Fruit fly (Drosophila melanogaster) whole organism, embryonic: ENCODE data around the gene CG9150.

Experiments
- Awh ChIP-seq: fragments of 200-800 bp; sonication (Bioruptor generic); IDR thresholded peaks from 2 replicates; pipeline ENCODE4, ENCODE4 v1.3.6; 2022; ENCODE audit warnings: missing biosample characterization, missing genetic modification characterization
- Bteb2 ChIP-seq: fragments of 200-800 bp; sonication (Bioruptor generic); optimal IDR thresholded peaks from 2 replicates; lab custom pipeline; 2016; ENCODE audit warnings: missing biosample characterization, missing genetic modification characterization
- CG10321 ChIP-seq: fragments of 200-800 bp; sonication (Bioruptor generic); IDR thresholded peaks from 2 replicates; pipeline ENCODE4 v1.3.6; 2022; ENCODE audit warnings: missing biosample characterization, missing genetic modification characterization
- CG10366 ChIP-seq: fragments of 200-800 bp; sonication (Bioruptor generic); IDR thresholded peaks from 2 replicates; pipeline ENCODE4 v1.3.6; 2022; ENCODE audit warnings: missing biosample characterization, missing genetic modification characterization
- CG10565 ChIP-seq: fragments of 200-800 bp; sonication (Bioruptor generic); optimal IDR thresholded peaks from 3 replicates; lab custom pipeline; 2016; ENCODE audit warnings: missing biosample characterization, mild to moderate bottlenecking, missing genetic modification characterization
- CG10979 ChIP-seq: fragments of 200-800 bp; sonication (Bioruptor generic); optimal IDR thresholded peaks from 2 replicates; lab custom pipeline; 2018; ENCODE audit warnings: missing biosample characterization, mild to moderate bottlenecking, missing genetic modification characterization, moderate library complexity
- CG11093 ChIP-seq: fragments of 200-800 bp; sonication (Bioruptor generic); IDR thresholded peaks from 3 replicates; pipeline ENCODE4 v1.3.6; 2022; ENCODE audit warnings: missing biosample characterization, missing genetic modification characterization
- CG11456 ChIP-seq: fragments of 200-800 bp; sonication (Bioruptor generic); IDR thresholded peaks from 3 replicates; pipeline ENCODE4 v1.3.6; 2022; ENCODE audit warnings: missing biosample characterization, missing genetic modification characterization
- CG12104 ChIP-seq: fragments of 200-800 bp; sonication (Bioruptor generic); optimal IDR thresholded peaks from 3 replicates; lab custom pipeline; 2016; ENCODE audit warnings: missing biosample characterization, missing genetic modification characterization
- CG1233 ChIP-seq: fragments of 200-800 bp; sonication (Bioruptor generic); optimal IDR thresholded peaks from 4 replicates; lab custom pipeline; 2018; ENCODE audit warnings: missing biosample characterization, mild to moderate bottlenecking, missing genetic modification characterization
- CG1529 ChIP-seq: fragments of 200-800 bp; sonication (Bioruptor generic); optimal IDR thresholded peaks from 3 replicates; lab custom pipeline; 2018; ENCODE audit warnings: missing biosample characterization, missing genetic modification characterization
- CG1603 ChIP-seq: fragments of 200-800 bp; sonication (Bioruptor generic); optimal IDR thresholded peaks from 2 replicates; lab custom pipeline; 2019; ENCODE audit warnings: missing biosample characterization, mild to moderate bottlenecking, missing genetic modification characterization, moderate library complexity
- CG16863 ChIP-seq: fragments of 200-800 bp; sonication (Bioruptor generic); optimal IDR thresholded peaks from 3 replicates; lab custom pipeline; 2016; ENCODE audit warnings: missing biosample characterization, missing genetic modification characterization
- CG17829 ChIP-seq: fragments of 200-800 bp; optimal IDR thresholded peaks from 2 replicates; lab custom pipeline; 2019; ENCODE audit warnings: missing biosample characterization, mild to moderate bottlenecking, missing genetic modification characterization, moderate library complexity
- CG18011 ChIP-seq: fragments of 200-800 bp; sonication (Bioruptor generic); optimal IDR thresholded peaks from 2 replicates; lab custom pipeline; 2017; ENCODE audit warnings: missing biosample characterization, missing genetic modification characterization, mild to moderate bottlenecking, moderate library complexity, missing genotype
- CG18619 ChIP-seq: fragments of 200-800 bp; sonication (Bioruptor generic); optimal IDR thresholded peaks from 3 replicates; lab custom pipeline; 2017; ENCODE audit warnings: missing biosample characterization, mild to moderate bottlenecking, missing genetic modification characterization
- CG18764 ChIP-seq: fragments of 200-800 bp; sonication (Bioruptor generic); optimal IDR thresholded peaks from 3 replicates; lab custom pipeline; 2016; ENCODE audit warnings: missing biosample characterization, missing genetic modification characterization
- CG4404 ChIP-seq: fragments of 200-800 bp; sonication (Bioruptor generic); IDR thresholded peaks from 2 replicates; pipeline ENCODE4 v1.3.6; 2022; ENCODE audit warnings: missing biosample characterization, missing genetic modification characterization
- CG8388 ChIP-seq: fragments of 200-800 bp; sonication (Bioruptor generic); optimal IDR thresholded peaks from 2 replicates; lab custom pipeline; 2019; ENCODE audit warnings: missing biosample characterization, mild to moderate bottlenecking, missing genetic modification characterization, moderate library complexity
- CG8765 ChIP-seq: fragments of 200-800 bp; sonication (Bioruptor generic); IDR thresholded peaks from 2 replicates; pipeline ENCODE4 v1.3.6; 2022; ENCODE audit warnings: missing biosample characterization, missing genetic modification characterization
- CG9727 ChIP-seq: fragments of 200-800 bp; sonication (Bioruptor generic); optimal IDR thresholded peaks from 3 replicates; lab custom pipeline; 2017; ENCODE audit warnings: missing biosample characterization, mild to moderate bottlenecking, missing genetic modification characterization
- Dbx ChIP-seq: fragments of 200-800 bp; sonication (Bioruptor generic); IDR thresholded peaks from 3 replicates; pipeline ENCODE4 v1.3.6; 2022; ENCODE audit warnings: missing biosample characterization, missing genetic modification characterization
- Drgx ChIP-seq: fragments of 200-800 bp; sonication (Bioruptor generic); IDR thresholded peaks from 2 replicates; pipeline ENCODE4 v1.3.6; 2022; ENCODE audit warnings: missing biosample characterization, missing genetic modification characterization
- ERR ChIP-seq: fragments of 200-800 bp; sonication (Bioruptor generic); optimal IDR thresholded peaks from 2 replicates; lab custom pipeline; 2016; ENCODE audit warnings: missing biosample characterization, missing genetic modification characterization
- Eip74EF ChIP-seq, 2 experiments: fragments of 200-800 bp in 1 of 2; fragments of >200 bp in 1 of 2; sonication (Bioruptor generic) in 1 of 2; optimal IDR thresholded peaks; 2 replicates each; lab custom pipeline; 2017 to 2019; ENCODE audit warnings: missing biosample characterization in 2 of 2, missing genetic modification characterization in 2 of 2, mild to moderate bottlenecking in 1 of 2, moderate library complexity in 1 of 2
- Hr78 ChIP-seq, 2 experiments: fragments of 200-800 bp in 1 of 2; fragments of >200 bp in 1 of 2; sonication (Bioruptor generic) in 1 of 2; optimal IDR thresholded peaks; 2 replicates each; lab custom pipeline; 2017 to 2019; ENCODE audit warnings: missing biosample characterization in 2 of 2, missing genetic modification characterization in 2 of 2, mild to moderate bottlenecking in 1 of 2, moderate library complexity in 1 of 2
- Lim3 ChIP-seq: fragments of 200-800 bp; sonication (Bioruptor generic); IDR thresholded peaks from 2 replicates; pipeline ENCODE4 v1.3.6; 2022; ENCODE audit warnings: missing biosample characterization, missing genetic modification characterization
- PHDP ChIP-seq: fragments of 200-800 bp; sonication (Bioruptor generic); optimal IDR thresholded peaks from 3 replicates; lab custom pipeline; 2018; ENCODE audit warnings: missing biosample characterization, mild to moderate bottlenecking, missing genetic modification characterization, moderate library complexity
- Pdp1 ChIP-seq, 2 experiments: fragments of 200-800 bp; sonication (Bioruptor generic); optimal IDR thresholded peaks; 3 replicates each; lab custom pipeline; 2016; ENCODE audit warnings: missing biosample characterization in 2 of 2, missing genetic modification characterization in 2 of 2, mild to moderate bottlenecking in 1 of 2, moderate library complexity in 1 of 2
- Spps ChIP-seq: fragments of 200-800 bp; sonication (Bioruptor generic); optimal IDR thresholded peaks from 2 replicates; lab custom pipeline; 2018; ENCODE audit warnings: missing biosample characterization, mild to moderate bottlenecking, missing genetic modification characterization
- caup ChIP-seq: fragments of 200-800 bp; sonication (Bioruptor generic); optimal IDR thresholded peaks from 3 replicates; lab custom pipeline; 2017; ENCODE audit warnings: missing biosample characterization, mild to moderate bottlenecking, missing genetic modification characterization, moderate library complexity; ENCODE audit not compliant: severe bottlenecking
- cwo ChIP-seq: fragments of 200-800 bp; sonication (Bioruptor generic); optimal IDR thresholded peaks from 3 replicates; lab custom pipeline; 2017; ENCODE audit warnings: missing biosample characterization, missing genetic modification characterization, mild to moderate bottlenecking, moderate library complexity, missing genetic modification reagents
- ems ChIP-seq: fragments of 200-800 bp; sonication (Bioruptor generic); optimal IDR thresholded peaks from 3 replicates; lab custom pipeline; 2016; ENCODE audit warnings: missing biosample characterization, missing genetic modification characterization
- en ChIP-seq: fragments of 200-800 bp; sonication (Bioruptor generic); optimal IDR thresholded peaks from 2 replicates; lab custom pipeline; 2016; ENCODE audit warnings: missing biosample characterization, missing genetic modification characterization
- exex ChIP-seq: fragments of 200-800 bp; sonication (Bioruptor generic); optimal IDR thresholded peaks from 4 replicates; lab custom pipeline; 2018; ENCODE audit warnings: missing biosample characterization, mild to moderate bottlenecking, missing genetic modification characterization, moderate library complexity
- gcm ChIP-seq: fragments of 200-800 bp; sonication (Bioruptor generic); optimal IDR thresholded peaks from 2 replicates; lab custom pipeline; 2019; ENCODE audit warnings: missing biosample characterization, mild to moderate bottlenecking, missing genetic modification characterization, moderate library complexity
- hb ChIP-seq: fragments of 200-800 bp; sonication (Bioruptor generic); IDR thresholded peaks from 3 replicates; pipeline ENCODE4 v1.3.6; 2022; ENCODE audit warnings: missing biosample characterization, missing genetic modification characterization; ENCODE audit not compliant: partially characterized antibody
- hth ChIP-seq: fragments of >200 bp; optimal IDR thresholded peaks from 2 replicates; lab custom pipeline; 2017; ENCODE audit warnings: inconsistent platforms
- kah ChIP-seq: fragments of 200-800 bp; sonication (Bioruptor generic); optimal IDR thresholded peaks from 2 replicates; lab custom pipeline; 2018; ENCODE audit warnings: missing biosample characterization, mild to moderate bottlenecking, missing genetic modification characterization
- klu ChIP-seq: fragments of 200-800 bp; sonication (Bioruptor generic); IDR thresholded peaks from 2 replicates; pipeline ENCODE4 v1.3.6; 2022; ENCODE audit warnings: missing biosample characterization, missing genetic modification characterization
- lola ChIP-seq, 3 experiments: fragments of >200 bp in 2 of 3; fragments of 200-800 bp in 1 of 3; sonication (Bioruptor generic) in 1 of 3; optimal IDR thresholded peaks; 2 replicates each; lab custom pipeline; 2017 to 2019; ENCODE audit warnings: missing biosample characterization in 3 of 3, missing genetic modification characterization in 3 of 3, mild to moderate bottlenecking in 1 of 3, moderate library complexity in 1 of 3
- nau ChIP-seq: fragments of 200-800 bp; sonication (Bioruptor generic); optimal IDR thresholded peaks from 3 replicates; lab custom pipeline; 2017; ENCODE audit warnings: missing biosample characterization, mild to moderate bottlenecking, missing genetic modification characterization, missing genetic modification reagents
- pho ChIP-seq: fragments of 200-800 bp; sonication (Bioruptor generic); optimal IDR thresholded peaks from 2 replicates; lab custom pipeline; 2016; ENCODE audit warnings: missing biosample characterization, missing genetic modification characterization
- psq ChIP-seq: fragments of 200-800 bp; sonication (Bioruptor generic); optimal IDR thresholded peaks from 2 replicates; lab custom pipeline; 2017; ENCODE audit warnings: missing biosample characterization, missing genetic modification characterization
- pum ChIP-seq: fragments of 200-800 bp; sonication (Bioruptor generic); optimal IDR thresholded peaks from 2 replicates; lab custom pipeline; 2016; ENCODE audit warnings: missing biosample characterization, missing genetic modification characterization
- run ChIP-seq: fragments of 200-800 bp; sonication (Bioruptor generic); optimal IDR thresholded peaks from 3 replicates; lab custom pipeline; 2018; ENCODE audit warnings: missing biosample characterization, mild to moderate bottlenecking, missing genetic modification characterization
- scrt ChIP-seq: fragments of 200-800 bp; sonication (Bioruptor generic); optimal IDR thresholded peaks from 2 replicates; lab custom pipeline; 2018; ENCODE audit warnings: missing biosample characterization, mild to moderate bottlenecking, missing genetic modification characterization, moderate library complexity
- sd ChIP-seq: fragments of 200-800 bp; sonication (Bioruptor generic); optimal IDR thresholded peaks from 3 replicates; lab custom pipeline; 2018; ENCODE audit warnings: missing biosample characterization, mild to moderate bottlenecking, missing genetic modification characterization, moderate library complexity
- tll ChIP-seq, 2 experiments: fragments of 200-800 bp in 1 of 2; fragments of >200 bp in 1 of 2; sonication (Bioruptor generic) in 1 of 2; optimal IDR thresholded peaks; 2 replicates each; lab custom pipeline; 2017 to 2019; ENCODE audit warnings: missing biosample characterization in 2 of 2, missing genetic modification characterization in 2 of 2, mild to moderate bottlenecking in 1 of 2, moderate library complexity in 1 of 2

The CG9150 gene

dm6 chr2L:6082936-6083627, 14.7 kb upstream of the CG9150 start (continued):
- TF ChIP-seq kah (no peak), CG10979 (tag; lab: Kevin White, UChicago) (no peak), CG8765 (GFP tag; lab: Robert Waterston, UW) (no peak), CG11093 (GFP tag; lab: Robert Waterston, UW) (no peak), Lim3 (GFP tag; lab: Robert Waterston, UW) (no peak), CG10321 (no peak), scrt (no peak), run (no peak), CG16863 (GFP tag; lab: Kevin White, UChicago) (no peak), gcm (GFP tag; lab: Kevin White, UChicago) (no peak), Hr78 (GFP tag; optimal IDR thresholded peaks at IDR 0.05; lab: Kevin White, UChicago) (no peak), CG17829 (tag; lab: Kevin White, UChicago) (no peak), CG1233 (peak; percentile 2), CG1603 (peak; percentile 19), pum (GFP tag; lab: Kevin White, UChicago) (no peak), Spps (tag; lab: Kevin White, UChicago) (no peak), caup (GFP tag; lab: Kevin White, UChicago) (peak; percentile 55), CG4404 (GFP tag; lab: Robert Waterston, UW) (no peak), nau (no peak), CG11456 (GFP tag; lab: Robert Waterston, UW) (no peak), Eip74EF (GFP tag; optimal IDR thresholded peaks at IDR 0.05; lab: Kevin White, UChicago) (peak in 1 of 2 experiments; percentile 88), psq (GFP tag; lab: Kevin White, UChicago) (no peak), CG8388 (GFP tag; lab: Kevin White, UChicago) (no peak), exex (tag; lab: Kevin White, UChicago) (peak; percentile 88), CG18764 (GFP tag; lab: Kevin White, UChicago) (no peak), CG9727 (GFP tag; lab: Kevin White, UChicago) (no peak), Awh (GFP tag; lab: Robert Waterston, UW) (no peak), sd (peak; percentile 80), tll (GFP tag; optimal IDR thresholded peaks at IDR 0.05; lab: Kevin White, UChicago) (no peak), CG1529 (no peak), klu (GFP tag; lab: Robert Waterston, UW) (no peak), Dbx (GFP tag; lab: Robert Waterston, UW) (no peak; the same call in 2 of the 3 replicates), CG18011 (GFP tag; lab: Kevin White, UChicago) (peak; percentile 0), pho (GFP tag; lab: Kevin White, UChicago) (no peak), Pdp1 (GFP tag; optimal IDR thresholded peaks at IDR 0.05; lab: Kevin White, UChicago) (peak in 1 of 2 experiments; percentile 70), hb (no peak), cwo (GFP tag; lab: Kevin White, UChicago) (peak; percentile 89), CG10565 (GFP tag; lab: Kevin White, UChicago) (no peak), hth (no peak), en (GFP tag; lab: Kevin White, UChicago) (no peak), lola (GFP tag; optimal IDR thresholded peaks at IDR 0.05; lab: Kevin White, UChicago) (no peak), ems (GFP tag; lab: Kevin White, UChicago) (no peak), CG12104 (GFP tag; lab: Kevin White, UChicago) (no peak), Drgx (GFP tag; lab: Robert Waterston, UW) (no peak), Bteb2 (GFP tag; lab: Kevin White, UChicago) (no peak), CG10366 (GFP tag; lab: Robert Waterston, UW) (no peak), CG18619 (peak; percentile 26), ERR (GFP tag; lab: Kevin White, UChicago) (no peak), PHDP (peak; percentile 40)
